Worm (Caenorhabditis elegans): ENCODE data around the gene K11H12.7.

DNA sequence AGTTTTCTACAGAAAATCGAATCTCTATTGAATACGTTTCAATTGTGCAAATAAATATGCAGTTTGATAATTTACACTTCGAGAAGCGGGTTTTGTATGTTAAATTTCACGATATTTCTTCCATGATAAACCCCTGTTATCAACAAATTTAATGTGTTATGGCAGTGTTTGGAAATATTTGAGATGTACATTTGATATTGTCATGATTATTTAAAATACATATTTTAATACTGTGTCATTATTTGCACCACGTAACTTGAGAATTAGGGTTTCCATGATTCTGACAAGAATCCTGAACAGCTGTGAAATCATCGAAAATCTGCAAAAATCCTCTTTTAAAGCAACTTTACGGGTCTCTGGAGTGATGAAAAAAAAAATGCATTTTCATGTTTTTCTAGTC is 5.1 kb downstream of the K11H12.7 start, which contains the start of gene K11H12.11:
- TF ChIP-seq nhr-11 (tag; optimal IDR thresholded peaks at IDR 0.05) (no peak), blmp-1 (tag; optimal IDR thresholded peaks at IDR 0.05) (no peak), pag-3 (tag; optimal IDR thresholded peaks at IDR 0.05; ENCODE audit: borderline replicate concordance, insufficient read depth) (no peak), efl-1 (optimal IDR thresholded peaks at IDR 0.05) (no peak), efl-1 (GFP tag; optimal IDR thresholded peaks at IDR 0.05 in 1 of 2) (peak in 1 of 2 experiments; percentile 35), lin-13 (GFP tag; optimal IDR thresholded peaks at IDR 0.05) (no peak), hpl-2 (GFP tag; optimal IDR thresholded peaks at IDR 0.05) (no peak)

Measured in whole organism, L1 larva.